Fruit fly (Drosophila melanogaster) whole organism, embryonic: ENCODE measurements around the gene msn.

ENCODE experiments used
- Atf3 ChIP-seq: fragments of 200-800 bp; sonication (Bioruptor generic); optimal IDR thresholded peaks from 3 replicates; lab custom pipeline; 2016; ENCODE audit warnings: missing biosample characterization, missing genetic modification characterization
- Bdp1 ChIP-seq: fragments of 200-800 bp; sonication (Bioruptor generic); optimal IDR thresholded peaks from 3 replicates; lab custom pipeline; 2016; ENCODE audit warnings: missing biosample characterization, missing genetic modification characterization
- CG10147 ChIP-seq: fragments of 200-800 bp; sonication (Bioruptor generic); optimal IDR thresholded peaks from 2 replicates; lab custom pipeline; 2019; ENCODE audit warnings: missing biosample characterization, mild to moderate bottlenecking, missing genetic modification characterization, moderate library complexity
- CG10274 ChIP-seq: fragments of 200-800 bp; sonication (Bioruptor generic); optimal IDR thresholded peaks from 3 replicates; lab custom pipeline; 2017; ENCODE audit warnings: missing biosample characterization, mild to moderate bottlenecking, missing genetic modification characterization
- CG10543 ChIP-seq: fragments of 200-800 bp; sonication (Bioruptor generic); optimal IDR thresholded peaks from 3 replicates; lab custom pipeline; 2017; ENCODE audit warnings: missing biosample characterization, mild to moderate bottlenecking, missing genetic modification characterization, moderate library complexity
- CG10565 ChIP-seq: fragments of 200-800 bp; sonication (Bioruptor generic); optimal IDR thresholded peaks from 3 replicates; lab custom pipeline; 2016; ENCODE audit warnings: missing biosample characterization, mild to moderate bottlenecking, missing genetic modification characterization
- CG10654 ChIP-seq: fragments of 200-800 bp; sonication (Bioruptor generic); optimal IDR thresholded peaks from 2 replicates; lab custom pipeline; 2016; ENCODE audit warnings: missing biosample characterization, missing genetic modification characterization
- CG10959 ChIP-seq: fragments of 200-800 bp; sonication (Bioruptor generic); IDR thresholded peaks from 2 replicates; pipeline ENCODE4 v1.3.6; 2022; ENCODE audit warnings: missing biosample characterization, missing genetic modification characterization
- CG11398 ChIP-seq: fragments of 200-800 bp; sonication (Bioruptor generic); optimal IDR thresholded peaks from 2 replicates; lab custom pipeline; 2016; ENCODE audit warnings: missing biosample characterization, missing genetic modification characterization
- CG11560 ChIP-seq: fragments of 200-800 bp; sonication (Bioruptor generic); IDR thresholded peaks from 3 replicates; pipeline ENCODE4 v1.3.6; 2022; ENCODE audit warnings: missing biosample characterization, missing genetic modification characterization
- CG11723 ChIP-seq: fragments of 200-800 bp; sonication (Bioruptor generic); optimal IDR thresholded peaks from 2 replicates; lab custom pipeline; 2017; ENCODE audit warnings: missing biosample characterization, mild to moderate bottlenecking, missing genetic modification characterization
- CG12155 ChIP-seq: fragments of 200-800 bp; sonication (Bioruptor generic); optimal IDR thresholded peaks from 3 replicates; lab custom pipeline; 2016; ENCODE audit warnings: missing biosample characterization, missing genetic modification characterization
- CG13296 ChIP-seq: fragments of 200-800 bp; sonication (Bioruptor generic); optimal IDR thresholded peaks from 3 replicates; lab custom pipeline; 2018; ENCODE audit warnings: missing biosample characterization, mild to moderate bottlenecking, missing genetic modification characterization
- CG13775 ChIP-seq: fragments of 200-800 bp; sonication (Bioruptor generic); optimal IDR thresholded peaks from 3 replicates; lab custom pipeline; 2017; ENCODE audit warnings: missing biosample characterization, mild to moderate bottlenecking, missing genetic modification characterization
- CG14050 ChIP-seq: fragments of 200-800 bp; sonication (Bioruptor generic); IDR thresholded peaks from 3 replicates; pipeline ENCODE4 v1.3.6; 2022; ENCODE audit warnings: missing biosample characterization, missing genetic modification characterization
- CG14710 ChIP-seq: fragments of 200-800 bp; sonication (Bioruptor generic); optimal IDR thresholded peaks from 3 replicates; lab custom pipeline; 2019; ENCODE audit warnings: missing biosample characterization, mild to moderate bottlenecking, missing genetic modification characterization, moderate library complexity
- CG14860 ChIP-seq: fragments of 200-800 bp; sonication (Bioruptor generic); IDR thresholded peaks from 3 replicates; pipeline ENCODE4 v1.3.6; 2022; ENCODE audit warnings: missing biosample characterization, missing genetic modification characterization; ENCODE audit not compliant: partially characterized antibody
- CG15601 ChIP-seq: fragments of 200-800 bp; sonication (Bioruptor generic); optimal IDR thresholded peaks from 3 replicates; lab custom pipeline; 2019; ENCODE audit warnings: missing biosample characterization, mild to moderate bottlenecking, missing genetic modification characterization, moderate library complexity
- CG1603 ChIP-seq: fragments of 200-800 bp; sonication (Bioruptor generic); optimal IDR thresholded peaks from 2 replicates; lab custom pipeline; 2019; ENCODE audit warnings: missing biosample characterization, mild to moderate bottlenecking, missing genetic modification characterization, moderate library complexity
- CG16813 ChIP-seq: fragments of 200-800 bp; sonication (Bioruptor generic); IDR thresholded peaks from 3 replicates; pipeline ENCODE4 v1.3.6; 2022; ENCODE audit warnings: missing biosample characterization, missing genetic modification characterization; ENCODE audit not compliant: partially characterized antibody
- CG2129 ChIP-seq: fragments of 200-800 bp; sonication (Bioruptor generic); IDR thresholded peaks from 2 replicates; pipeline ENCODE4 v1.3.6; 2022; ENCODE audit warnings: missing biosample characterization, missing genetic modification characterization; ENCODE audit not compliant: partially characterized antibody
- CG4707 ChIP-seq: fragments of 200-800 bp; sonication (Bioruptor generic); optimal IDR thresholded peaks from 2 replicates; lab custom pipeline; 2018; ENCODE audit warnings: missing biosample characterization, mild to moderate bottlenecking, missing genetic modification characterization, moderate library complexity
- CG4730 ChIP-seq: fragments of 200-800 bp; sonication (Bioruptor generic); IDR thresholded peaks from 2 replicates; pipeline ENCODE4 v1.3.6; 2022; ENCODE audit warnings: missing biosample characterization, missing genetic modification characterization
- CG8281 ChIP-seq: fragments of 200-800 bp; sonication (Bioruptor generic); optimal IDR thresholded peaks from 2 replicates; lab custom pipeline; 2018; ENCODE audit warnings: missing biosample characterization, mild to moderate bottlenecking, missing genetic modification characterization, moderate library complexity
- Dll ChIP-seq: fragments of 200-800 bp; sonication (Bioruptor generic); IDR thresholded peaks from 4 replicates; pipeline ENCODE4 v1.3.6; 2022; ENCODE audit warnings: missing biosample characterization, missing genetic modification characterization; ENCODE audit not compliant: partially characterized antibody
- Doc2 ChIP-seq: fragments of 200-800 bp; sonication (Bioruptor generic); IDR thresholded peaks from 2 replicates; pipeline ENCODE4 v1.3.6; 2022; ENCODE audit warnings: missing biosample characterization, missing genetic modification characterization
- MESR4 ChIP-seq: fragments of 200-800 bp; sonication (Bioruptor generic); optimal IDR thresholded peaks from 2 replicates; lab custom pipeline; 2018; ENCODE audit warnings: missing biosample characterization, mild to moderate bottlenecking, missing genetic modification characterization, moderate library complexity
- Mrtf ChIP-seq: fragments of 200-800 bp; sonication (Bioruptor generic); IDR thresholded peaks from 3 replicates; pipeline ENCODE4 v1.3.6; 2022; ENCODE audit warnings: missing biosample characterization, missing genetic modification characterization
- TFAM ChIP-seq: fragments of 200-800 bp; sonication (Bioruptor generic); optimal IDR thresholded peaks from 2 replicates; lab custom pipeline; 2017; ENCODE audit warnings: missing biosample characterization, missing genetic modification characterization, inconsistent platforms
- Xbp1 ChIP-seq: fragments of 200-800 bp; sonication (Bioruptor generic); optimal IDR thresholded peaks from 3 replicates; lab custom pipeline; 2016; ENCODE audit warnings: missing biosample characterization, mild to moderate bottlenecking, missing genetic modification characterization
- Xrp1 ChIP-seq: fragments of 200-800 bp; sonication (Bioruptor generic); IDR thresholded peaks from 2 replicates; pipeline ENCODE4 v1.3.6; 2022; ENCODE audit warnings: missing biosample characterization, missing genetic modification characterization
- ash1 ChIP-seq: fragments of 200-800 bp; sonication (Bioruptor generic); optimal IDR thresholded peaks from 2 replicates; lab custom pipeline; 2018; ENCODE audit warnings: missing biosample characterization, mild to moderate bottlenecking, missing genetic modification characterization
- az2 ChIP-seq: fragments of 200-800 bp; sonication (Bioruptor generic); optimal IDR thresholded peaks from 3 replicates; lab custom pipeline; 2016; ENCODE audit warnings: missing biosample characterization, missing genetic modification characterization
- bowl ChIP-seq: fragments of 200-800 bp; sonication (Bioruptor generic); IDR thresholded peaks from 2 replicates; pipeline ENCODE4 v1.3.6; 2022; ENCODE audit warnings: missing biosample characterization, missing genetic modification characterization
- chn ChIP-seq: fragments of 200-800 bp; sonication (Bioruptor generic); optimal IDR thresholded peaks from 2 replicates; lab custom pipeline; 2016; ENCODE audit warnings: missing biosample characterization, missing genetic modification characterization
- cwo ChIP-seq: fragments of 200-800 bp; sonication (Bioruptor generic); optimal IDR thresholded peaks from 3 replicates; lab custom pipeline; 2017; ENCODE audit warnings: missing biosample characterization, missing genetic modification characterization, mild to moderate bottlenecking, moderate library complexity, missing genetic modification reagents
- fd102C ChIP-seq: fragments of 200-800 bp; sonication (Bioruptor generic); optimal IDR thresholded peaks from 2 replicates; lab custom pipeline; 2018; ENCODE audit warnings: missing biosample characterization, mild to moderate bottlenecking, missing genetic modification characterization, moderate library complexity
- fu2 ChIP-seq: fragments of 200-800 bp; sonication (Bioruptor generic); optimal IDR thresholded peaks from 2 replicates; lab custom pipeline; 2016; ENCODE audit warnings: missing biosample characterization, missing genetic modification characterization
- gcm ChIP-seq: fragments of 200-800 bp; sonication (Bioruptor generic); optimal IDR thresholded peaks from 2 replicates; lab custom pipeline; 2019; ENCODE audit warnings: missing biosample characterization, mild to moderate bottlenecking, missing genetic modification characterization, moderate library complexity
- gcm2 ChIP-seq: fragments of 200-800 bp; sonication (Bioruptor generic); optimal IDR thresholded peaks from 2 replicates; lab custom pipeline; 2016; ENCODE audit warnings: missing biosample characterization, missing genetic modification characterization
- h ChIP-seq: fragments of >200 bp; optimal IDR thresholded peaks from 2 replicates; lab custom pipeline; 2017
- her ChIP-seq: fragments of 200-800 bp; sonication (Bioruptor generic); optimal IDR thresholded peaks from 2 replicates; lab custom pipeline; 2016; ENCODE audit warnings: missing biosample characterization, missing genetic modification characterization
- klu ChIP-seq: fragments of 200-800 bp; sonication (Bioruptor generic); IDR thresholded peaks from 2 replicates; pipeline ENCODE4 v1.3.6; 2022; ENCODE audit warnings: missing biosample characterization, missing genetic modification characterization
- pros ChIP-seq: fragments of 200-800 bp; sonication (Bioruptor generic); optimal IDR thresholded peaks from 3 replicates; lab custom pipeline; 2019; ENCODE audit warnings: missing biosample characterization, mild to moderate bottlenecking, missing genetic modification characterization, moderate library complexity
- ranshi ChIP-seq: fragments of 200-800 bp; sonication (Bioruptor generic); IDR thresholded peaks from 2 replicates; pipeline ENCODE4 v1.3.6; 2022; ENCODE audit warnings: missing biosample characterization, missing genetic modification characterization
- ro ChIP-seq: fragments of 200-800 bp; sonication (Bioruptor generic); IDR thresholded peaks from 2 replicates; pipeline ENCODE4 v1.3.6; 2022; ENCODE audit warnings: missing biosample characterization, missing genetic modification characterization
- row ChIP-seq: fragments of 200-800 bp; sonication (Bioruptor generic); IDR thresholded peaks from 3 replicates; pipeline ENCODE4 v1.3.6; 2022; ENCODE audit warnings: missing biosample characterization, missing genetic modification characterization
- scrt ChIP-seq: fragments of 200-800 bp; sonication (Bioruptor generic); optimal IDR thresholded peaks from 2 replicates; lab custom pipeline; 2018; ENCODE audit warnings: missing biosample characterization, mild to moderate bottlenecking, missing genetic modification characterization, moderate library complexity
- slp2 ChIP-seq: fragments of 200-800 bp; sonication (Bioruptor generic); optimal IDR thresholded peaks from 2 replicates; lab custom pipeline; 2016; ENCODE audit warnings: missing biosample characterization, missing genetic modification characterization
- sr ChIP-seq: fragments of 200-800 bp; sonication (Bioruptor generic); IDR thresholded peaks from 3 replicates; pipeline ENCODE4 v1.3.6; 2022; ENCODE audit warnings: missing biosample characterization, missing genetic modification characterization
- unc-4 ChIP-seq: fragments of 200-800 bp; sonication (Bioruptor generic); IDR thresholded peaks from 2 replicates; pipeline ENCODE4 v1.3.6; 2022; ENCODE audit warnings: missing biosample characterization, missing genetic modification characterization; ENCODE audit not compliant: partially characterized antibody
- wdn ChIP-seq: fragments of 200-800 bp; sonication (Bioruptor generic); IDR thresholded peaks from 2 replicates; pipeline ENCODE4 v1.3.6; 2022; ENCODE audit warnings: missing biosample characterization, missing genetic modification characterization

Gene msn

DNA sequence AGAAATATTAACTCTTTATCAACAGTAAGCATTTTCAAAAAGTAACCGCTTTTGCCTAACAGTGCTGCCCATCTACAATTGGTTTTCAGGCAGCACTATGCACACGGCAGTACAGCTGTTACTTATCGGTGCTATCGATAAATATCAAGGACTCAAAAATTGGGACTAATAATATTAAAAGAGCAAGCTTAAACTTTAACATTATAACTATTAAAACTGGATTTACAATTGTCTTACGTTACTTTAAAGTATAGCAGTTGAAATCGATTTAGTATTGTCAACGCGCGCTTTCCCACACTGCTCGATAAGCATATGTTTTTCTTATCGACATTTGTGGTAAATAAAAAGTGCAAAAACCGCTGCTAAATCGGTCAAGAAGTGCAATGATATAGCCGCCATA is 45.1 kb upstream of the msn start, which contains the start of the genes CG42245 and MEP-1 (continued):
- TF ChIP-seq bowl (no peak), CG10147 (GFP tag; lab: Kevin White, UChicago) (peak; percentile 1), ash1 (GFP tag; lab: Kevin White, UChicago) (no peak), CG15601 (peak; percentile 40), slp2 (GFP tag; lab: Kevin White, UChicago) (no peak), CG14050 (GFP tag; lab: Robert Waterston, UW) (no peak), ranshi (GFP tag; lab: Robert Waterston, UW) (no peak), CG10274 (GFP tag; lab: Kevin White, UChicago) (no peak), CG10959 (no peak), pros (GFP tag; lab: Kevin White, UChicago) (no peak), unc-4 (GFP tag; lab: Robert Waterston, UW) (peak; percentile 67), scrt (peak; percentile 2), gcm2 (GFP tag; lab: Kevin White, UChicago) (peak; percentile 61), fd102C (no peak), az2 (GFP tag; lab: Kevin White, UChicago) (peak; percentile 37), CG13296 (peak; percentile 32), Atf3 (GFP tag; lab: Kevin White, UChicago) (peak; percentile 22), klu (no peak), Dll (GFP tag; lab: Robert Waterston, UW) (peak; percentile 75; the same call in 3 of the 4 replicates), CG10565 (GFP tag; lab: Kevin White, UChicago) (no peak), CG13775 (GFP tag; lab: Kevin White, UChicago) (peak; percentile 53), chn (GFP tag; lab: Kevin White, UChicago) (peak; percentile 71), cwo (GFP tag; lab: Kevin White, UChicago) (no peak), CG4707 (GFP tag; lab: Kevin White, UChicago) (no peak), Xbp1 (GFP tag; lab: Kevin White, UChicago) (peak; percentile 57), MESR4 (GFP tag; lab: Kevin White, UChicago) (peak; percentile 46), sr (GFP tag; lab: Robert Waterston, UW) (no peak), CG10654 (GFP tag; lab: Kevin White, UChicago) (peak; percentile 53), Mrtf (GFP tag; lab: Robert Waterston, UW) (no peak), CG14860 (GFP tag; lab: Robert Waterston, UW) (peak; percentile 66), TFAM (no peak), CG10543 (GFP tag; lab: Kevin White, UChicago) (peak; percentile 45), CG14710 (tag; lab: Kevin White, UChicago) (peak; percentile 80), CG11560 (tag; lab: Robert Waterston, UW) (no peak), wdn (GFP tag; lab: Robert Waterston, UW) (no peak), CG2129 (GFP tag; lab: Robert Waterston, UW) (no peak), row (GFP tag; lab: Robert Waterston, UW) (no peak), Doc2 (GFP tag; lab: Robert Waterston, UW) (no peak), her (GFP tag; lab: Kevin White, UChicago) (peak; percentile 16), CG12155 (GFP tag; lab: Kevin White, UChicago) (peak; percentile 56), CG16813 (peak; percentile 62), CG11398 (peak; percentile 37), CG8281 (tag; lab: Kevin White, UChicago) (no peak), CG1603 (peak; percentile 71), fu2 (no peak), CG11723 (GFP tag; lab: Kevin White, UChicago) (peak; percentile 42), h (lab: Kevin White, UChicago) (no peak), Xrp1 (peak; percentile 41; the same call in 1 of the 2 replicates), Bdp1 (GFP tag; lab: Kevin White, UChicago) (peak; percentile 14), ro (GFP tag; lab: Robert Waterston, UW) (no peak), CG4730 (GFP tag; lab: Robert Waterston, UW) (no peak), gcm (GFP tag; lab: Kevin White, UChicago) (peak; percentile 17)
